Worm (Caenorhabditis elegans): ENCODE measurements around the gene F38A1.8.

DNA sequence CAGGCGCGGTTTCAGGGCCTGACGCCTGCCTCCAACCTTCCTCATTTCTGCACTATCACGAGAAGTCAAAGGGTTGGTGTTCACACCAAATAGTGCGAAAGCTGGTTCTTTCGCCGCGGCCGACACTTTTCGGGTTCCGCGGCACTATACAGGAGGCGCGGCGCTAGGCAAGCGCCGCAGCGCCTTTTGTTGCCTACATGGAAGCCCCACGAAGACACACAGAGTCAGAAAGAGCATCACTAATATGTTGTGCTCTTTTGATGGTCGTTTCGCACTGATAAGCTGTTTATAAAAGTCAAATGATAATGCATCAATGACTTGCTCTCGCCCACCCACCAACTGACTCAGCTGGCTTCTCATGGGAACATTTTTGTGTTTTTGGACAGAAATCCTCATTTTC is 27.8 kb downstream of the F38A1.8 start:
- no peak for TF ChIP-seq elt-3 (tag; optimal IDR thresholded peaks at IDR 0.05)
- no peak for TF ChIP-seq pha-4 (tag; optimal IDR thresholded peaks at IDR 0.05)
- no peak for TF ChIP-seq unc-39 (tag; optimal IDR thresholded peaks at IDR 0.05)
- no peak for TF ChIP-seq nhr-12 (tag; optimal IDR thresholded peaks at IDR 0.05)
- no peak for TF ChIP-seq sptf-1 (tag; optimal IDR thresholded peaks at IDR 0.05)
- TF ChIP-seq lsy-2 (tag; optimal IDR thresholded peaks at IDR 0.05), result no peak
- TF ChIP-seq elt-1 (tag; optimal IDR thresholded peaks at IDR 0.05; ENCODE audit: borderline replicate concordance, insufficient read depth), result no peak
- TF ChIP-seq unc-62 (GFP tag; optimal IDR thresholded peaks at IDR 0.05), result no peak
- no peak for TF ChIP-seq drap-1 (GFP tag; optimal IDR thresholded peaks at IDR 0.05)
- TF ChIP-seq mls-2 (tag; optimal IDR thresholded peaks at IDR 0.05), result no peak
- TF ChIP-seq snpc-4 (tag; optimal IDR thresholded peaks at IDR 0.05), result no peak

Measured in whole organism, mixed stage, embryonic.